Worm (Caenorhabditis elegans) whole organism, late embryonic: Measurements from ENCODE around the gene Y37D8A.26.

Experiments
- C08G9.2 ChIP-seq: sonication (generic microtip); optimal IDR thresholded peaks from 2 replicates; lab custom pipeline; 2016; ENCODE audit warnings: mild to moderate bottlenecking, missing genetic modification characterization, moderate library complexity, missing compliant biosample characterization
- nhr-11 ChIP-seq: fragments of 150-350 bp; optimal IDR thresholded peaks from 2 replicates; lab custom pipeline; 2014; ENCODE audit warnings: missing biosample characterization, missing genetic modification characterization
- unc-55 ChIP-seq: sonication (generic microtip); optimal IDR thresholded peaks from 2 replicates; lab custom pipeline; 2017; ENCODE audit warnings: missing biosample characterization, missing genetic modification reagents, missing genetic modification characterization

DNA sequence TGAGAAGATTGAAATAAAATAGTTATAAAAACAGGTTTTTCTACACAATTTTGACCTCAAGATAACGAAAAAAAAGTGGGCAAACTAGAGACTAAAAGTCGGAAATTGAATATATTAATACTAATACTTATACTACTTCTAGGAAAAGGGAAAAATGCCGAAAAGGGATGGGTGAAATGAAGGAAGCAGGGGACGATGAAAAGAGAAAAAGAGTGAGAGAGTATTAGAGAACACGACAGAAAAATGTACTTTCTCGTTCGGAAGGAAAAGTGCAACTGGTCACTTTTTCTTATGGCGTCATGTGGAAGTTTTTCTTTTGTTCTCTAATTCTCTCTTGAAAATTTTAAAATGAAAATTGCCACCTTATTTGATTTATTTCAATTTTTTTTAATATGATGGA, 15.2 kb downstream of the Y37D8A.26 start:
- no peak for TF ChIP-seq C08G9.2
- TF ChIP-seq unc-55 (GFP tag; lab: Kevin White, UChicago), result no peak
- TF ChIP-seq nhr-11 (tag; lab: Kevin White, UChicago), result no peak
